Fruit fly (Drosophila melanogaster) whole organism: ENCODE data around the gene Cyt-c1L.

ENCODE experiments used
- CG8478 ChIP-seq: fragments of >200 bp; optimal IDR thresholded peaks from 2 replicates; lab custom pipeline; 2018; ENCODE audit warnings: inconsistent platforms
- Dll ChIP-seq: fragments of >200 bp; optimal IDR thresholded peaks from 2 replicates; lab custom pipeline; 2017
- EcR ChIP-seq, 2 experiments: fragments of >200 bp; optimal IDR thresholded peaks; 2 replicates each; lab custom pipeline; 2017; ENCODE audit warnings: missing biosample characterization in 2 of 2, missing genetic modification characterization in 2 of 2, missing genetic modification reagents in 2 of 2
- pan ChIP-seq: fragments of >200 bp; optimal IDR thresholded peaks from 2 replicates; lab custom pipeline; 2017
- psq ChIP-seq: fragments of >200 bp; optimal IDR thresholded peaks from 2 replicates; lab custom pipeline; 2017
- usp ChIP-seq: fragments of >200 bp; optimal IDR thresholded peaks from 2 replicates; lab custom pipeline; 2017; ENCODE audit warnings: missing biosample characterization, missing genetic modification characterization, mixed read lengths

- TF ChIP-seq pan (lab: Kevin White, UChicago) (no peak), usp (GFP tag; lab: Kevin White, UChicago) (no peak), psq (lab: Kevin White, UChicago) (no peak), EcR (GFP tag; optimal IDR thresholded peaks at IDR 0.05; lab: Kevin White, UChicago) (no peak), Dll (lab: Kevin White, UChicago) (no peak), CG8478 (lab: Kevin White, UChicago) (no peak)
Measured at dm6 chr3R:29214982-29215533, 11.1 kb upstream of the Cyt-c1L start.
